Fruit fly (Drosophila melanogaster) whole organism: Measurements from ENCODE around the gene Cf2.

ENCODE experiments used
- Dll ChIP-seq: fragments of >200 bp; optimal IDR thresholded peaks from 2 replicates; lab custom pipeline; 2017
- pan ChIP-seq: fragments of >200 bp; optimal IDR thresholded peaks from 2 replicates; lab custom pipeline; 2017

dm6 chr2L:4893612-4894011 lies 10.7 kb upstream of the Cf2 start:
- no peak for TF ChIP-seq pan (lab: Kevin White, UChicago)
- no peak for TF ChIP-seq Dll (lab: Kevin White, UChicago)
